Fruit fly (Drosophila melanogaster): Measurements from ENCODE around the gene mab-21.

The mab-21 gene

dm6 chrX:6000747-6001426 lies 12.1 kb downstream of the mab-21 start, which contains the start of gene CG4766 (continued):
- TF ChIP-seq CG3407 (GFP tag; optimal IDR thresholded peaks at IDR 0.05) (peak; percentile 78), TFAM (GFP tag; optimal IDR thresholded peaks at IDR 0.05) (peak; percentile 21), CG2120 (GFP tag; optimal IDR thresholded peaks at IDR 0.05) (peak; percentile 80), Ptx1 (GFP tag; IDR thresholded peaks at IDR 0.05) (peak; percentile 84), Hey (tag; optimal IDR thresholded peaks at IDR 0.05) (no peak), CG31388 (GFP tag; optimal IDR thresholded peaks at IDR 0.05) (no peak), croc (GFP tag; conservative IDR thresholded peaks at IDR 0.05) (peak; percentile 86), dm (GFP tag; optimal IDR thresholded peaks at IDR 0.05) (peak; percentile 68), zf30C (GFP tag; optimal IDR thresholded peaks at IDR 0.05) (peak; percentile 96), Lim3 (GFP tag; IDR thresholded peaks at IDR 0.05) (no peak; the same call in 1 of the 2 replicates), cg (GFP tag; optimal IDR thresholded peaks at IDR 0.05) (peak; percentile 93), HHEX (GFP tag; optimal IDR thresholded peaks at IDR 0.05) (peak; percentile 67), CG32767 (GFP tag; IDR thresholded peaks at IDR 0.05) (peak; percentile 87), eve (GFP tag; optimal IDR thresholded peaks at IDR 0.05) (peak in 1 of 2 experiments; percentile 93), tll (GFP tag; optimal IDR thresholded peaks at IDR 0.05) (peak in 1 of 2 experiments; percentile 47), onecut (GFP tag; IDR thresholded peaks at IDR 0.05) (peak; percentile 91), abd-A (tag; optimal IDR thresholded peaks at IDR 0.05) (peak; percentile 74), CG13775 (GFP tag; optimal IDR thresholded peaks at IDR 0.05) (peak; percentile 87), CG4424 (GFP tag; optimal IDR thresholded peaks at IDR 0.05) (peak; percentile 90), prd (optimal IDR thresholded peaks at IDR 0.05) (no peak), prd (GFP tag; IDR thresholded peaks at IDR 0.05) (peak; percentile 87), CG12391 (tag; optimal IDR thresholded peaks at IDR 0.05) (peak; percentile 90), ro (GFP tag; IDR thresholded peaks at IDR 0.05) (peak; percentile 52; the same call in 1 of the 2 replicates), eyg (GFP tag; optimal IDR thresholded peaks at IDR 0.05) (peak; percentile 67), vvl (GFP tag; IDR thresholded peaks at IDR 0.05) (peak; percentile 84), CG3847 (GFP tag; IDR thresholded peaks at IDR 0.05) (peak; percentile 79), Lhr (GFP tag; optimal IDR thresholded peaks at IDR 0.05) (peak; percentile 69), CG4730 (GFP tag; IDR thresholded peaks at IDR 0.05) (peak; percentile 47; the same call in 1 of the 2 replicates), Hmx (GFP tag; optimal IDR thresholded peaks at IDR 0.05) (peak; percentile 74), MTF-1 (GFP tag; optimal IDR thresholded peaks at IDR 0.05; ENCODE audit: borderline replicate concordance) (peak; percentile 35), Kr (GFP tag; optimal IDR thresholded peaks at IDR 0.05) (peak; percentile 21), NFAT (GFP tag; IDR thresholded peaks at IDR 0.05) (no peak), B-H2 (GFP tag; optimal IDR thresholded peaks at IDR 0.05) (peak; percentile 47), ham (GFP tag; IDR thresholded peaks at IDR 0.05) (no peak), zfh2 (GFP tag; optimal IDR thresholded peaks at IDR 0.05) (peak; percentile 58), CG17186 (GFP tag; optimal IDR thresholded peaks at IDR 0.05) (peak; percentile 53), so (GFP tag; IDR thresholded peaks at IDR 0.05) (peak; percentile 80; the same call in 1 of the 3 replicates), Oaz (GFP tag; IDR thresholded peaks at IDR 0.05) (peak; percentile 43; the same call in 1 of the 2 replicates), CG11085 (GFP tag; IDR thresholded peaks at IDR 0.05) (0 out of 2 replicates have a peak, but pooled peaks have one; percentile 10), CG7786 (GFP tag; optimal IDR thresholded peaks at IDR 0.05) (peak; percentile 85), pnt (GFP tag; optimal IDR thresholded peaks at IDR 0.05) (peak; percentile 90), CG3065 (GFP tag; optimal IDR thresholded peaks at IDR 0.05) (peak; percentile 48), CG10959 (GFP tag; IDR thresholded peaks at IDR 0.05) (peak; percentile 80), exex (tag; optimal IDR thresholded peaks at IDR 0.05) (peak; percentile 25), CG2202 (tag; optimal IDR thresholded peaks at IDR 0.05) (peak; percentile 84), CG6791 (GFP tag; IDR thresholded peaks at IDR 0.05; ENCODE audit: partially characterized antibody) (no peak), HmgD (GFP tag; optimal IDR thresholded peaks at IDR 0.05) (peak; percentile 63), CG15269 (tag; optimal IDR thresholded peaks at IDR 0.05) (peak; percentile 75), corto (GFP tag; optimal IDR thresholded peaks at IDR 0.05) (peak; percentile 60), Dp (GFP tag; optimal IDR thresholded peaks at IDR 0.05) (no peak)
